Fruit fly (Drosophila melanogaster) whole organism, embryonic: ENCODE data around the gene CG5823.

Experiments used
- Abd-B ChIP-seq: fragments of 200-800 bp; sonication (Bioruptor generic); optimal IDR thresholded peaks from 2 replicates; lab custom pipeline; 2018; ENCODE audit warnings: missing biosample characterization, mild to moderate bottlenecking, missing genetic modification characterization, moderate library complexity
- Aef1 ChIP-seq: fragments of 200-800 bp; sonication (Bioruptor generic); IDR thresholded peaks from 3 replicates; pipeline ENCODE4 v1.3.6; 2022; ENCODE audit warnings: missing biosample characterization, missing genetic modification characterization
- B-H1 ChIP-seq: fragments of 200-800 bp; sonication (Bioruptor generic); IDR thresholded peaks from 3 replicates; pipeline ENCODE4 v1.3.6; 2022; ENCODE audit warnings: missing biosample characterization, missing genetic modification characterization
- BtbVII ChIP-seq: fragments of 200-800 bp; sonication (Bioruptor generic); optimal IDR thresholded peaks from 3 replicates; lab custom pipeline; 2017; ENCODE audit warnings: missing biosample characterization, mild to moderate bottlenecking, missing genetic modification characterization
- CG10274 ChIP-seq: fragments of 200-800 bp; sonication (Bioruptor generic); optimal IDR thresholded peaks from 3 replicates; lab custom pipeline; 2017; ENCODE audit warnings: missing biosample characterization, mild to moderate bottlenecking, missing genetic modification characterization
- CG10565 ChIP-seq: fragments of 200-800 bp; sonication (Bioruptor generic); optimal IDR thresholded peaks from 3 replicates; lab custom pipeline; 2016; ENCODE audit warnings: missing biosample characterization, mild to moderate bottlenecking, missing genetic modification characterization
- CG10959 ChIP-seq: fragments of 200-800 bp; sonication (Bioruptor generic); IDR thresholded peaks from 2 replicates; pipeline ENCODE4 v1.3.6; 2022; ENCODE audit warnings: missing biosample characterization, missing genetic modification characterization
- CG11456 ChIP-seq: fragments of 200-800 bp; sonication (Bioruptor generic); IDR thresholded peaks from 3 replicates; pipeline ENCODE4 v1.3.6; 2022; ENCODE audit warnings: missing biosample characterization, missing genetic modification characterization
- CG13624 ChIP-seq: fragments of 200-800 bp; sonication (Bioruptor generic); optimal IDR thresholded peaks from 2 replicates; lab custom pipeline; 2016; ENCODE audit warnings: missing biosample characterization, missing genetic modification characterization
- CG15011 ChIP-seq: fragments of 200-800 bp; sonication (Bioruptor generic); optimal IDR thresholded peaks from 3 replicates; lab custom pipeline; 2018; ENCODE audit warnings: missing biosample characterization, mild to moderate bottlenecking, missing genetic modification characterization
- CG15073 ChIP-seq: fragments of 200-800 bp; sonication (Bioruptor generic); optimal IDR thresholded peaks from 2 replicates; lab custom pipeline; 2016; ENCODE audit warnings: missing biosample characterization, missing genetic modification characterization
- CG15514 ChIP-seq: fragments of 200-800 bp; sonication (Bioruptor generic); optimal IDR thresholded peaks from 3 replicates; lab custom pipeline; 2017; ENCODE audit warnings: missing biosample characterization, missing genetic modification characterization, mild to moderate bottlenecking, moderate library complexity, missing genetic modification reagents
- CG15601 ChIP-seq: fragments of 200-800 bp; sonication (Bioruptor generic); optimal IDR thresholded peaks from 3 replicates; lab custom pipeline; 2019; ENCODE audit warnings: missing biosample characterization, mild to moderate bottlenecking, missing genetic modification characterization, moderate library complexity
- CG15696 ChIP-seq: fragments of 200-800 bp; sonication (Bioruptor generic); optimal IDR thresholded peaks from 2 replicates; lab custom pipeline; 2019; ENCODE audit warnings: missing biosample characterization, mild to moderate bottlenecking, missing genetic modification characterization, moderate library complexity
- CG32767 ChIP-seq: fragments of 200-800 bp; sonication (Bioruptor generic); IDR thresholded peaks from 2 replicates; pipeline ENCODE4 v1.3.6; 2022; ENCODE audit warnings: missing biosample characterization, missing genetic modification characterization
- CG34422 ChIP-seq: fragments of 200-800 bp; sonication (Bioruptor generic); IDR thresholded peaks from 3 replicates; pipeline ENCODE4 v1.3.6; 2022; ENCODE audit warnings: missing biosample characterization, missing genetic modification characterization
- CG3847 ChIP-seq: fragments of 200-800 bp; sonication (Bioruptor generic); IDR thresholded peaks from 2 replicates; pipeline ENCODE4 v1.3.6; 2022; ENCODE audit warnings: missing biosample characterization, missing genetic modification characterization
- CG5953 ChIP-seq: fragments of 200-800 bp; sonication (Bioruptor generic); IDR thresholded peaks from 2 replicates; pipeline ENCODE4 v1.3.6; 2022; ENCODE audit warnings: missing biosample characterization, missing genetic modification characterization
- CG7271 ChIP-seq: fragments of 200-800 bp; sonication (Bioruptor generic); optimal IDR thresholded peaks from 2 replicates; lab custom pipeline; 2018; ENCODE audit warnings: missing biosample characterization, mild to moderate bottlenecking, missing genetic modification characterization, moderate library complexity
- CG7556 ChIP-seq: fragments of 200-800 bp; sonication (Bioruptor generic); optimal IDR thresholded peaks from 2 replicates; lab custom pipeline; 2017; ENCODE audit warnings: missing biosample characterization, mild to moderate bottlenecking, missing genetic modification characterization
- CG7987 ChIP-seq: fragments of 200-800 bp; sonication (Bioruptor generic); optimal IDR thresholded peaks from 2 replicates; lab custom pipeline; 2018; ENCODE audit warnings: missing biosample characterization, mild to moderate bottlenecking, missing genetic modification characterization, moderate library complexity
- CG9215 ChIP-seq: fragments of 200-800 bp; sonication (Bioruptor generic); IDR thresholded peaks from 2 replicates; pipeline ENCODE4 v1.3.6; 2022; ENCODE audit warnings: missing biosample characterization, missing genetic modification characterization
- CG9932 ChIP-seq: fragments of 200-800 bp; sonication (Bioruptor generic); IDR thresholded peaks from 2 replicates; pipeline ENCODE4 v1.3.6; 2022; ENCODE audit warnings: missing biosample characterization, missing genetic modification characterization
- D19B ChIP-seq: fragments of 200-800 bp; sonication (Bioruptor generic); optimal IDR thresholded peaks from 2 replicates; lab custom pipeline; 2017; ENCODE audit warnings: missing biosample characterization, mild to moderate bottlenecking, missing genetic modification characterization
- Dbx ChIP-seq: fragments of 200-800 bp; sonication (Bioruptor generic); IDR thresholded peaks from 3 replicates; pipeline ENCODE4 v1.3.6; 2022; ENCODE audit warnings: missing biosample characterization, missing genetic modification characterization
- Ets65A ChIP-seq: fragments of 200-800 bp; sonication (Bioruptor generic); peaks from one replicate; lab custom pipeline; 2016; ENCODE audit warnings: missing biosample characterization, missing genetic modification characterization
- Nf-YB ChIP-seq: fragments of 200-800 bp; sonication (Bioruptor generic); optimal IDR thresholded peaks from 3 replicates; lab custom pipeline; 2019; ENCODE audit warnings: missing biosample characterization, mild to moderate bottlenecking, missing genetic modification characterization, moderate library complexity
- Oaz ChIP-seq: fragments of 200-800 bp; sonication (Bioruptor generic); IDR thresholded peaks from 2 replicates; pipeline ENCODE4 v1.3.6; 2022; ENCODE audit warnings: missing biosample characterization, missing genetic modification characterization
- Ssrp ChIP-seq: fragments of 200-800 bp; sonication (Bioruptor generic); optimal IDR thresholded peaks from 2 replicates; lab custom pipeline; 2018; ENCODE audit warnings: missing biosample characterization, mild to moderate bottlenecking, missing genetic modification characterization, moderate library complexity
- Stat92E ChIP-seq, 3 experiments: fragments of >200 bp in 2 of 3; fragments of 200-800 bp in 1 of 3; sonication (Bioruptor generic) in 1 of 3; optimal IDR thresholded peaks; 2 replicates each; lab custom pipeline; 2017 to 2019; ENCODE audit warnings: missing biosample characterization in 3 of 3, missing genetic modification characterization in 3 of 3, mild to moderate bottlenecking in 1 of 3, moderate library complexity in 1 of 3
- TFAM ChIP-seq: fragments of 200-800 bp; sonication (Bioruptor generic); optimal IDR thresholded peaks from 2 replicates; lab custom pipeline; 2017; ENCODE audit warnings: missing biosample characterization, missing genetic modification characterization, inconsistent platforms
- dm ChIP-seq: fragments of 200-800 bp; sonication (Bioruptor generic); optimal IDR thresholded peaks from 3 replicates; lab custom pipeline; 2016; ENCODE audit warnings: missing biosample characterization, missing genetic modification characterization
- fd96Cb ChIP-seq: fragments of 200-800 bp; sonication (Bioruptor generic); optimal IDR thresholded peaks from 2 replicates; lab custom pipeline; 2018; ENCODE audit warnings: missing biosample characterization, mild to moderate bottlenecking, missing genetic modification characterization, moderate library complexity
- grn ChIP-seq: fragments of 200-800 bp; sonication (Bioruptor generic); optimal IDR thresholded peaks from 3 replicates; lab custom pipeline; 2017; ENCODE audit warnings: missing biosample characterization, missing genetic modification characterization
- ham ChIP-seq: fragments of 200-800 bp; sonication (Bioruptor generic); IDR thresholded peaks from 2 replicates; pipeline ENCODE4 v1.3.6; 2022; ENCODE audit warnings: missing biosample characterization, missing genetic modification characterization
- ind ChIP-seq: fragments of 200-800 bp; sonication (Bioruptor generic); optimal IDR thresholded peaks from 3 replicates; lab custom pipeline; 2016; ENCODE audit warnings: missing biosample characterization, missing genetic modification characterization
- inv ChIP-seq: fragments of 200-800 bp; sonication (Bioruptor generic); IDR thresholded peaks from 2 replicates; pipeline ENCODE4 v1.3.6; 2022; ENCODE audit warnings: missing biosample characterization, missing genetic modification characterization; ENCODE audit not compliant: partially characterized antibody
- lab ChIP-seq: fragments of 200-800 bp; sonication (Bioruptor generic); optimal IDR thresholded peaks from 3 replicates; lab custom pipeline; 2017; ENCODE audit warnings: missing biosample characterization, missing genetic modification characterization, mild to moderate bottlenecking, moderate library complexity, missing genetic modification reagents
- mam ChIP-seq: fragments of 200-800 bp; sonication (Bioruptor generic); optimal IDR thresholded peaks from 3 replicates; lab custom pipeline; 2016; ENCODE audit warnings: missing biosample characterization, missing genetic modification characterization
- onecut ChIP-seq: fragments of 200-800 bp; sonication (Bioruptor generic); IDR thresholded peaks from 2 replicates; pipeline ENCODE4 v1.3.6; 2022; ENCODE audit warnings: missing biosample characterization, missing genetic modification characterization
- otp ChIP-seq: fragments of 200-800 bp; sonication (Bioruptor generic); IDR thresholded peaks from 3 replicates; pipeline ENCODE4, ENCODE4 v1.3.6; 2022; ENCODE audit warnings: missing biosample characterization, missing genetic modification characterization
- pb ChIP-seq: fragments of 200-800 bp; sonication (Bioruptor generic); optimal IDR thresholded peaks from 3 replicates; lab custom pipeline; 2016; ENCODE audit warnings: missing biosample characterization, missing genetic modification characterization
- repo ChIP-seq: fragments of 200-800 bp; sonication (Bioruptor generic); optimal IDR thresholded peaks from 2 replicates; lab custom pipeline; 2016; ENCODE audit warnings: missing biosample characterization, missing genetic modification characterization
- slp2 ChIP-seq: fragments of 200-800 bp; sonication (Bioruptor generic); optimal IDR thresholded peaks from 2 replicates; lab custom pipeline; 2016; ENCODE audit warnings: missing biosample characterization, missing genetic modification characterization
- tap ChIP-seq: fragments of 200-800 bp; optimal IDR thresholded peaks from 3 replicates; lab custom pipeline; 2019; ENCODE audit warnings: missing biosample characterization, mild to moderate bottlenecking, missing genetic modification characterization, moderate library complexity
- tll ChIP-seq, 2 experiments: fragments of 200-800 bp in 1 of 2; fragments of >200 bp in 1 of 2; sonication (Bioruptor generic) in 1 of 2; optimal IDR thresholded peaks; 2 replicates each; lab custom pipeline; 2017 to 2019; ENCODE audit warnings: missing biosample characterization in 2 of 2, missing genetic modification characterization in 2 of 2, mild to moderate bottlenecking in 1 of 2, moderate library complexity in 1 of 2
- trem ChIP-seq: fragments of 200-800 bp; optimal IDR thresholded peaks from 3 replicates; lab custom pipeline; 2019; ENCODE audit warnings: missing biosample characterization, mild to moderate bottlenecking, missing genetic modification characterization, moderate library complexity
- trh ChIP-seq: fragments of 200-800 bp; sonication (Bioruptor generic); optimal IDR thresholded peaks from 2 replicates; lab custom pipeline; 2016; ENCODE audit warnings: missing biosample characterization, missing genetic modification characterization
- unpg ChIP-seq: fragments of 200-800 bp; sonication (Bioruptor generic); optimal IDR thresholded peaks from 3 replicates; lab custom pipeline; 2018; ENCODE audit warnings: missing biosample characterization, mild to moderate bottlenecking, missing genetic modification characterization, moderate library complexity
- yki ChIP-seq: fragments of >200 bp; optimal IDR thresholded peaks from 3 replicates; lab custom pipeline; 2018

The CG5823 gene

dm6 chr3R:17535106-17535764, 848 bp upstream of the CG5823 start (continued):
- TF ChIP-seq trem (tag; lab: Kevin White, UChicago) (peak; percentile 8), CG5953 (GFP tag; lab: Robert Waterston, UW) (no peak), CG15696 (no peak), CG3847 (GFP tag; lab: Robert Waterston, UW) (0 out of 2 replicates have a peak, but pooled peaks have one; percentile 19), CG11456 (GFP tag; lab: Robert Waterston, UW) (no peak), Nf-YB (GFP tag; lab: Kevin White, UChicago) (peak; percentile 24), Ets65A (GFP tag; lab: Kevin White, UChicago) (peak; percentile 46), CG13624 (GFP tag; lab: Kevin White, UChicago) (no peak), mam (GFP tag; lab: Kevin White, UChicago) (no peak), fd96Cb (tag; lab: Kevin White, UChicago) (peak; percentile 48), CG10959 (no peak), CG9932 (GFP tag; lab: Robert Waterston, UW) (no peak), CG9215 (GFP tag; lab: Robert Waterston, UW) (no peak), dm (GFP tag; lab: Kevin White, UChicago) (no peak), inv (GFP tag; lab: Robert Waterston, UW) (no peak), yki (lab: Kevin White, UChicago) (no peak), B-H1 (no peak), otp (GFP tag; lab: Robert Waterston, UW) (no peak; the same call in 2 of the 3 replicates), ham (GFP tag; lab: Robert Waterston, UW) (no peak), CG10565 (no peak), CG34422 (GFP tag; lab: Robert Waterston, UW) (0 out of 3 replicates have a peak, but pooled peaks have one; percentile 50), CG7987 (GFP tag; lab: Kevin White, UChicago) (no peak), grn (GFP tag; lab: Kevin White, UChicago) (peak; percentile 77), CG15073 (GFP tag; lab: Kevin White, UChicago) (no peak), Aef1 (no peak), CG32767 (GFP tag; lab: Robert Waterston, UW) (peak; percentile 34; the same call in 1 of the 2 replicates), Stat92E (GFP tag; optimal IDR thresholded peaks at IDR 0.05; lab: Kevin White, UChicago) (no peak), ind (GFP tag; lab: Kevin White, UChicago) (no peak), CG10274 (no peak), CG15514 (GFP tag; lab: Kevin White, UChicago) (peak; percentile 33), lab (GFP tag; lab: Kevin White, UChicago) (peak; percentile 35), Dbx (GFP tag; lab: Robert Waterston, UW) (0 out of 3 replicates have a peak, but pooled peaks have one; percentile 8), tap (tag; lab: Kevin White, UChicago) (peak; percentile 63), unpg (peak; percentile 65), TFAM (no peak), Oaz (GFP tag; lab: Robert Waterston, UW) (no peak), BtbVII (peak; percentile 37), trh (GFP tag; lab: Kevin White, UChicago) (no peak), CG7556 (GFP tag; lab: Kevin White, UChicago) (peak; percentile 73), onecut (GFP tag; lab: Robert Waterston, UW) (no peak), D19B (GFP tag; lab: Kevin White, UChicago) (peak; percentile 44), Abd-B (GFP tag; lab: Kevin White, UChicago) (no peak), Ssrp (tag; lab: Kevin White, UChicago) (peak; percentile 45), pb (GFP tag; lab: Kevin White, UChicago) (no peak), slp2 (GFP tag; lab: Kevin White, UChicago) (no peak), CG15011 (GFP tag; lab: Kevin White, UChicago) (peak; percentile 53), CG15601 (tag; lab: Kevin White, UChicago) (no peak), CG7271 (tag; lab: Kevin White, UChicago) (no peak), repo (GFP tag; lab: Kevin White, UChicago) (no peak), tll (GFP tag; optimal IDR thresholded peaks at IDR 0.05; lab: Kevin White, UChicago) (no peak)
